Worm (Caenorhabditis elegans) whole organism, mixed stage, embryonic: ENCODE data around the gene Y76A2B.4.
"Not testable (repeated sequence)": the region's sequence is repeated elsewhere in the genome, so short reads cannot be mapped to it uniquely, and the experiment has no call there.

Source experiments
- M03D4.4 ChIP-seq: sonication (generic microtip); optimal IDR thresholded peaks from 2 replicates; lab custom pipeline; 2017; ENCODE audit warnings: mild to moderate bottlenecking, missing genetic modification characterization, missing compliant biosample characterization
- bed-3 ChIP-seq: fragments of 200-800 bp; sonication (Bioruptor generic); optimal IDR thresholded peaks from 3 replicates; lab custom pipeline; 2018; ENCODE audit warnings: mild to moderate bottlenecking, missing genetic modification characterization, moderate library complexity, missing compliant biosample characterization
- blmp-1 ChIP-seq: fragments of 150-350 bp; optimal IDR thresholded peaks from 2 replicates; lab custom pipeline; 2014; ENCODE audit warnings: missing biosample characterization, missing genetic modification characterization
- ceh-39 ChIP-seq: fragments of 150-350 bp; optimal IDR thresholded peaks from 2 replicates; lab custom pipeline; 2014; ENCODE audit warnings: missing biosample characterization, missing genetic modification characterization
- ceh-43 ChIP-seq: fragments of 200-800 bp; sonication (Bioruptor generic); optimal IDR thresholded peaks from 2 replicates; lab custom pipeline; 2018; ENCODE audit warnings: mild to moderate bottlenecking, missing genetic modification characterization, moderate library complexity, missing compliant biosample characterization
- ces-1 ChIP-seq: fragments of 150-350 bp; optimal IDR thresholded peaks from 2 replicates; lab custom pipeline; 2014; ENCODE audit warnings: missing biosample characterization, missing genetic modification reagents, missing genetic modification characterization
- cnd-1 ChIP-seq: fragments of 200-800 bp; sonication (Bioruptor generic); optimal IDR thresholded peaks from 2 replicates; lab custom pipeline; 2018; ENCODE audit warnings: mild to moderate bottlenecking, missing genetic modification characterization, missing compliant biosample characterization
- drap-1 ChIP-seq: fragments of 200-800 bp; sonication (Bioruptor generic); optimal IDR thresholded peaks from 3 replicates; lab custom pipeline; 2018; ENCODE audit warnings: mild to moderate bottlenecking, missing genetic modification characterization, missing compliant biosample characterization
- elt-1 ChIP-seq: sonication (generic microtip); optimal IDR thresholded peaks from 2 replicates; lab custom pipeline; 2017; ENCODE audit warnings: missing genetic modification characterization, mild to moderate bottlenecking, missing compliant biosample characterization, antibody characterized with exemption, moderate library complexity, borderline replicate concordance; ENCODE audit not compliant: insufficient read depth
- elt-3 ChIP-seq: fragments of 150-350 bp; optimal IDR thresholded peaks from 2 replicates; lab custom pipeline; 2014; ENCODE audit warnings: missing biosample characterization, missing genetic modification characterization
- flh-1 ChIP-seq: fragments of 200-800 bp; sonication (Bioruptor generic); optimal IDR thresholded peaks from 2 replicates; lab custom pipeline; 2018; ENCODE audit warnings: mild to moderate bottlenecking, missing genetic modification characterization, moderate library complexity, missing compliant biosample characterization
- ham-2 ChIP-seq: fragments of 200-800 bp; sonication (Bioruptor generic); optimal IDR thresholded peaks from 2 replicates; lab custom pipeline; 2018; ENCODE audit warnings: mild to moderate bottlenecking, missing genetic modification characterization, missing compliant biosample characterization
- hlh-1 ChIP-seq: fragments of 150-350 bp; optimal IDR thresholded peaks from 2 replicates; lab custom pipeline; 2014; ENCODE audit warnings: missing biosample characterization, missing genetic modification reagents, missing genetic modification characterization
- lin-13 ChIP-seq: fragments of 150-350 bp; optimal IDR thresholded peaks from 2 replicates; lab custom pipeline; 2014; ENCODE audit warnings: missing biosample characterization, missing genetic modification characterization
- mab-5 ChIP-seq: fragments of 150-350 bp; optimal IDR thresholded peaks from 2 replicates; lab custom pipeline; 2014; ENCODE audit warnings: missing biosample characterization, missing genetic modification characterization
- mep-1 ChIP-seq: fragments of 150-350 bp; optimal IDR thresholded peaks from 2 replicates; lab custom pipeline; 2017; ENCODE audit warnings: missing biosample characterization, missing genetic modification reagents, missing genetic modification characterization, inconsistent platforms
- nhr-12 ChIP-seq: fragments of 150-350 bp; optimal IDR thresholded peaks from 2 replicates; lab custom pipeline; 2014; ENCODE audit warnings: missing biosample characterization, missing genetic modification characterization
- nhr-2 ChIP-seq: fragments of 150-350 bp; optimal IDR thresholded peaks from 2 replicates; lab custom pipeline; 2014; ENCODE audit warnings: missing biosample characterization, missing genetic modification characterization
- nhr-28 ChIP-seq: fragments of 150-350 bp; optimal IDR thresholded peaks from 2 replicates; lab custom pipeline; 2014; ENCODE audit warnings: missing biosample characterization, missing genetic modification characterization
- nhr-76 ChIP-seq: sonication (generic microtip); optimal IDR thresholded peaks from 2 replicates; lab custom pipeline; 2017; ENCODE audit warnings: missing biosample characterization, missing genetic modification characterization
- pha-4 ChIP-seq: fragments of 150-350 bp; optimal IDR thresholded peaks from 2 replicates; lab custom pipeline; 2018; ENCODE audit warnings: missing biosample characterization, missing genetic modification reagents, missing genetic modification characterization
- sem-2 ChIP-seq: fragments of 200-800 bp; sonication (Bioruptor generic); optimal IDR thresholded peaks from 2 replicates; lab custom pipeline; 2018; ENCODE audit warnings: mild to moderate bottlenecking, missing genetic modification characterization, missing compliant biosample characterization
- snpc-4 ChIP-seq: fragments of 150-350 bp; optimal IDR thresholded peaks from 2 replicates; lab custom pipeline; 2014; ENCODE audit warnings: missing biosample characterization, missing genetic modification characterization
- sptf-1 ChIP-seq: sonication (generic microtip); optimal IDR thresholded peaks from 2 replicates; lab custom pipeline; 2017; ENCODE audit warnings: mild to moderate bottlenecking, missing genetic modification characterization, moderate library complexity, missing compliant biosample characterization
- tbx-8 ChIP-seq: fragments of 200-800 bp; sonication (Bioruptor generic); optimal IDR thresholded peaks from 2 replicates; lab custom pipeline; 2018; ENCODE audit warnings: mild to moderate bottlenecking, missing genetic modification characterization, moderate library complexity, missing compliant biosample characterization
- unc-120 ChIP-seq: sonication (generic microtip); optimal IDR thresholded peaks from 2 replicates; lab custom pipeline; 2017; ENCODE audit warnings: missing genetic modification characterization, missing compliant biosample characterization; ENCODE audit not compliant: poor library complexity, severe bottlenecking
- unc-62 ChIP-seq: fragments of 150-350 bp; optimal IDR thresholded peaks from 2 replicates; lab custom pipeline; 2014; ENCODE audit warnings: missing biosample characterization, missing genetic modification reagents, missing genetic modification characterization
- ztf-11 ChIP-seq: fragments of 150-350 bp; optimal IDR thresholded peaks from 2 replicates; lab custom pipeline; 2014; ENCODE audit warnings: missing biosample characterization, missing genetic modification characterization

Y76A2B.4 gene

ce11 chrIII:13503379-13503778 is 43.2 kb downstream of the Y76A2B.4 start, which contains the start of gene T28A8.4:
TSS of gene T28A8.4 (plus strand) at chrIII:13503679.
- TF ChIP-seq lin-13 (no peak), nhr-12 (tag; lab: Kevin White, UChicago) (no peak), unc-62 (no peak), nhr-2 (no peak), cnd-1 (no peak), ceh-43 (GFP tag; lab: Kevin White, UChicago) (no peak), ceh-39 (tag; lab: Kevin White, UChicago) (no peak), unc-120 (tag; lab: Kevin White, UChicago) (no peak), M03D4.4 (tag; lab: Kevin White, UChicago) (no peak), mep-1 (no peak), flh-1 (GFP tag; lab: Kevin White, UChicago) (no peak), sptf-1 (tag; lab: Kevin White, UChicago) (no peak), elt-1 (no peak), elt-3 (tag; lab: Kevin White, UChicago) (no peak), bed-3 (GFP tag; lab: Kevin White, UChicago) (no peak), drap-1 (GFP tag; lab: Kevin White, UChicago) (no peak), sem-2 (GFP tag; lab: Kevin White, UChicago) (no peak), ztf-11 (tag; lab: Kevin White, UChicago) (no peak)

DNA sequence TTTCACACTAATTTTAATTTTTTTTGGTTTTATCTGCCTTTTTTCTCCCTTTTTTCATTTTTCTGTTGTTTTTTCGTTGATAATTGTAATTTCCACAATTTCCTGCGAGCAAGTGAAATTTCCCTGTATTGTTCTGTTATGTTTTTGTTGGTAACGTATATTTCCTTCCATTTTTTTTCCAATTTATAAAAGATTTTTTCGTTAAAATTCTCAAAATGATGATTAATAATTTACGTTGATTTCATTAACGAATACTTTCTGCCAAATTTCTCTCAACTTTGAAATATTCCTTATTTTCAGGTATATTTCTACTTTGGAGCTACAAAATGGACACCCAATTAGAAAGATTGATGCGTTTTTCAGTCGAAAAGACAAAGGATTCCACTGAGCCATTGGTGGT is 44.1 kb downstream of the Y76A2B.4 start, which contains the start of gene T28A8.8:
T28A8.8 (plus strand) TSS at position 301 of the 400 bp plus-strand sequence.
- no peak for TF ChIP-seq snpc-4

- no peak for TF ChIP-seq ham-2
- TF ChIP-seq mep-1: no peak
- TF ChIP-seq cnd-1: no peak
- no peak for TF ChIP-seq ces-1 (GFP tag; lab: Kevin White, UChicago)
- no peak for TF ChIP-seq lin-13
- TF ChIP-seq nhr-12 (tag; lab: Kevin White, UChicago): no peak
- TF ChIP-seq tbx-8 (GFP tag; lab: Kevin White, UChicago): no peak
- no peak for TF ChIP-seq blmp-1 (tag; lab: Kevin White, UChicago)
Measured at ce11 chrIII:13501599-13501998, 45.0 kb downstream of the Y76A2B.4 start, which contains the start of gene T28A8.5. TSS of gene T28A8.5 (plus strand) at chrIII:13501630.

- TF ChIP-seq mab-5 (tag; lab: Kevin White, UChicago); bed-3 (GFP tag; lab: Kevin White, UChicago); nhr-28 (tag; lab: Kevin White, UChicago): not testable (repeated sequence)
Measured at ce11 chrIII:13498899-13499298, 47.7 kb downstream of the Y76A2B.4 start, which contains the start of gene T28A8.6. TSS of gene T28A8.6 (plus strand) at chrIII:13499199.

DNA sequence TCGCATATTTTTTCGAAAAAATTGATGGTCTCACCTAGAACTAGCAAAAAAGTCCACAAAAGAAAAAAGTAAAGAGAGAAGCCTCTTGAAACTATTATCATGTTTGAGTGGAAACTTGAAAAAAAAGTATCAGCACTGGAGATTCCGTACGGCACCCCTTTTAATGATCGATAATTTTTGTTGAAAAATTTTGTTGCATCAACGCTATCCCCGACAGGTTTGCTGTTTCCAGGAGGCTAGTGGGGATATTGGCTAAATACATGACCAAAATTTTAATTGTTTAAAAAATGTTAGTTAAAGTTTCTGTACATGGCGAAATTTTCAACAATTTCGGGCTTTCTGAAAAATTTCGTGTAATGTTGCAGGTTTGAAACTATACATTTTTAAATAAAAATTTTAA is 51.0 kb downstream of the Y76A2B.4 start, which contains the start of gene T28A8.2:
T28A8.2 (minus strand) TSS at position 101 of the 400 bp plus-strand sequence.
- TF ChIP-seq M03D4.4 (tag; lab: Kevin White, UChicago) (no peak), mab-5 (tag; lab: Kevin White, UChicago) (no peak), ztf-11 (tag; lab: Kevin White, UChicago) (no peak), ceh-39 (tag; lab: Kevin White, UChicago) (no peak), ceh-43 (GFP tag; lab: Kevin White, UChicago) (no peak), ham-2 (no peak), nhr-2 (no peak), flh-1 (GFP tag; lab: Kevin White, UChicago) (no peak), unc-62 (no peak), nhr-28 (tag; lab: Kevin White, UChicago) (no peak), pha-4 (tag; lab: Kevin White, UChicago) (no peak), hlh-1 (tag; lab: Kevin White, UChicago) (no peak), nhr-76 (no peak), drap-1 (GFP tag; lab: Kevin White, UChicago) (no peak), elt-1 (no peak)
